Comparison of ENCODE assay signal across 1 fruit fly cellular context in genomic region chr3L:16825195-16825594, dm6.
TF ChIP-seq lines count a peak whose summit lies in the region.

No protein-coding gene starts in this region.

TF ChIP-seq in whole organism, embryonic, 481 proteins besides CTCF, POLR2A, EP300 and RAD21 (continued from another document):
- TF ChIP-seq sima (GFP tag; optimal IDR thresholded peaks at IDR 0.05; lab: Kevin White, UChicago) (no peak), CG31224 (GFP tag; IDR thresholded peaks at IDR 0.05; lab: Robert Waterston, UW) (no peak), trh (GFP tag; optimal IDR thresholded peaks at IDR 0.05; lab: Kevin White, UChicago) (no peak), tll (GFP tag; optimal IDR thresholded peaks at IDR 0.05; lab: Kevin White, UChicago) (no peak), BEAF-32 (GFP tag; optimal IDR thresholded peaks at IDR 0.05; lab: Kevin White, UChicago) (no peak), H15 (GFP tag; IDR thresholded peaks at IDR 0.05; lab: Robert Waterston, UW) (no peak), CG18619 (GFP tag; optimal IDR thresholded peaks at IDR 0.05; lab: Kevin White, UChicago) (peak; percentile 7), cg (GFP tag; optimal IDR thresholded peaks at IDR 0.05; lab: Kevin White, UChicago) (no peak), Myb (GFP tag; optimal IDR thresholded peaks at IDR 0.05; lab: Kevin White, UChicago) (no peak), Aef1 (GFP tag; IDR thresholded peaks at IDR 0.05; lab: Robert Waterston, UW) (no peak), CG12236 (GFP tag; optimal IDR thresholded peaks at IDR 0.05; lab: Kevin White, UChicago) (no peak), CG2875 (GFP tag; optimal IDR thresholded peaks at IDR 0.05; lab: Kevin White, UChicago) (no peak), CG18262 (tag; optimal IDR thresholded peaks at IDR 0.05; lab: Kevin White, UChicago) (peak; percentile 35), CG34224 (GFP tag; IDR thresholded peaks at IDR 0.05; lab: Robert Waterston, UW; ENCODE audit: partially characterized antibody) (no peak), CG12659 (GFP tag; optimal IDR thresholded peaks at IDR 0.05; lab: Kevin White, UChicago) (peak; percentile 8), gce (GFP tag; IDR thresholded peaks at IDR 0.05; lab: Robert Waterston, UW) (no peak), fu2 (GFP tag; optimal IDR thresholded peaks at IDR 0.05; lab: Kevin White, UChicago) (no peak), CG9727 (GFP tag; optimal IDR thresholded peaks at IDR 0.05; lab: Kevin White, UChicago) (peak; percentile 9), CG8765 (GFP tag; IDR thresholded peaks at IDR 0.05; lab: Robert Waterston, UW) (no peak), Sox100B (GFP tag; optimal IDR thresholded peaks at IDR 0.05; lab: Kevin White, UChicago) (peak; percentile 13), Blimp-1 (GFP tag; optimal IDR thresholded peaks at IDR 0.05; lab: Kevin White, UChicago) (peak; percentile 23), Ssrp (tag; optimal IDR thresholded peaks at IDR 0.05; lab: Kevin White, UChicago) (peak; percentile 46), D19A (tag; optimal IDR thresholded peaks at IDR 0.05; lab: Kevin White, UChicago) (no peak), CG43689 (GFP tag; IDR thresholded peaks at IDR 0.05; lab: Robert Waterston, UW) (no peak), NK7.1 (GFP tag; optimal IDR thresholded peaks at IDR 0.05; lab: Kevin White, UChicago) (no peak), CG7556 (GFP tag; optimal IDR thresholded peaks at IDR 0.05; lab: Kevin White, UChicago) (peak; percentile 47), ab (GFP tag; optimal IDR thresholded peaks at IDR 0.05; lab: Kevin White, UChicago) (no peak), Dip3 (GFP tag; optimal IDR thresholded peaks at IDR 0.05; lab: Kevin White, UChicago) (no peak), lola (GFP tag; optimal IDR thresholded peaks at IDR 0.05; lab: Kevin White, UChicago) (peak in 1 of 3 experiments; percentile 16), CG30403 (GFP tag; optimal IDR thresholded peaks at IDR 0.05; lab: Kevin White, UChicago) (peak; percentile 17), MESR4 (GFP tag; optimal IDR thresholded peaks at IDR 0.05; lab: Kevin White, UChicago) (no peak), sqz (GFP tag; optimal IDR thresholded peaks at IDR 0.05; lab: Kevin White, UChicago) (no peak), az2 (GFP tag; optimal IDR thresholded peaks at IDR 0.05; lab: Kevin White, UChicago) (peak; percentile 1), Fer1 (GFP tag; optimal IDR thresholded peaks at IDR 0.05; lab: Kevin White, UChicago) (peak; percentile 1), CG12391 (tag; optimal IDR thresholded peaks at IDR 0.05; lab: Kevin White, UChicago) (peak; percentile 40), CG15269 (tag; optimal IDR thresholded peaks at IDR 0.05; lab: Kevin White, UChicago) (peak; percentile 62), twi (tag; optimal IDR thresholded peaks at IDR 0.05; lab: Kevin White, UChicago) (no peak), Rx (GFP tag; IDR thresholded peaks at IDR 0.05; lab: Robert Waterston, UW) (no peak), CG6689 (GFP tag; IDR thresholded peaks at IDR 0.05; lab: Robert Waterston, UW) (peak; percentile 29; the same call in 1 of the 2 replicates), Lhr (GFP tag; optimal IDR thresholded peaks at IDR 0.05; lab: Kevin White, UChicago) (no peak), Ptx1 (GFP tag; IDR thresholded peaks at IDR 0.05; lab: Robert Waterston, UW) (peak; percentile 45), Nf-YC (tag; optimal IDR thresholded peaks at IDR 0.05; lab: Kevin White, UChicago) (peak; percentile 52), fd96Cb (tag; optimal IDR thresholded peaks at IDR 0.05; lab: Kevin White, UChicago) (peak; percentile 7), Ets65A (GFP tag; lab: Kevin White, UChicago) (peak; percentile 66), CG2712 (tag; optimal IDR thresholded peaks at IDR 0.05; lab: Kevin White, UChicago) (peak; percentile 31), CG17385 (GFP tag; optimal IDR thresholded peaks at IDR 0.05; lab: Kevin White, UChicago) (peak; percentile 14), ttk (GFP tag; IDR thresholded peaks at IDR 0.05; lab: Robert Waterston, UW) (no peak), CG9437 (GFP tag; optimal IDR thresholded peaks at IDR 0.05; lab: Kevin White, UChicago) (peak; percentile 45), CG11695 (GFP tag; IDR thresholded peaks at IDR 0.05; lab: Robert Waterston, UW) (peak; percentile 32; the same call in 1 of the 3 replicates), dmrt99B (tag; optimal IDR thresholded peaks at IDR 0.05; lab: Kevin White, UChicago) (peak; percentile 68), CG2678 (tag; optimal IDR thresholded peaks at IDR 0.05; lab: Kevin White, UChicago) (peak; percentile 45), CG13424 (tag; optimal IDR thresholded peaks at IDR 0.05; lab: Kevin White, UChicago) (peak; percentile 56), CG4424 (GFP tag; optimal IDR thresholded peaks at IDR 0.05; lab: Kevin White, UChicago) (peak; percentile 8), CG10959 (GFP tag; IDR thresholded peaks at IDR 0.05; lab: Robert Waterston, UW) (no peak), unc-4 (GFP tag; IDR thresholded peaks at IDR 0.05; lab: Robert Waterston, UW; ENCODE audit: partially characterized antibody) (no peak), CG31365 (tag; optimal IDR thresholded peaks at IDR 0.05; lab: Kevin White, UChicago) (no peak), CG7786 (GFP tag; optimal IDR thresholded peaks at IDR 0.05; lab: Kevin White, UChicago) (no peak), CG4707 (GFP tag; optimal IDR thresholded peaks at IDR 0.05; lab: Kevin White, UChicago) (no peak), CG3163 (GFP tag; optimal IDR thresholded peaks at IDR 0.05; lab: Kevin White, UChicago) (no peak), ato (GFP tag; IDR thresholded peaks at IDR 0.05; lab: Robert Waterston, UW; ENCODE audit: partially characterized antibody) (no peak), corto (GFP tag; optimal IDR thresholded peaks at IDR 0.05; lab: Kevin White, UChicago) (no peak), NFAT (GFP tag; IDR thresholded peaks at IDR 0.05; lab: Robert Waterston, UW) (no peak), CG31441 (GFP tag; IDR thresholded peaks at IDR 0.05; lab: Robert Waterston, UW) (peak; percentile 38), tap (tag; optimal IDR thresholded peaks at IDR 0.05; lab: Kevin White, UChicago) (peak; percentile 3), CoRest (tag; optimal IDR thresholded peaks at IDR 0.05; lab: Kevin White, UChicago) (peak; percentile 66), Eip74EF (GFP tag; optimal IDR thresholded peaks at IDR 0.05; lab: Kevin White, UChicago) (no peak), Elba2 (GFP tag; optimal IDR thresholded peaks at IDR 0.05; lab: Kevin White, UChicago) (no peak), grau (tag; optimal IDR thresholded peaks at IDR 0.05; lab: Kevin White, UChicago) (peak; percentile 56), CG7839 (tag; optimal IDR thresholded peaks at IDR 0.05; lab: Kevin White, UChicago) (peak; percentile 56), nmo (GFP tag; optimal IDR thresholded peaks at IDR 0.05; lab: Kevin White, UChicago) (peak; percentile 45), gem (tag; optimal IDR thresholded peaks at IDR 0.05; lab: Kevin White, UChicago) (peak; percentile 72)
